Fruit fly (Drosophila melanogaster) whole organism, embryonic: ENCODE data around the gene Mink.

Source experiments
- ATbp ChIP-seq: fragments of 200-800 bp; sonication (Bioruptor generic); optimal IDR thresholded peaks from 2 replicates; lab custom pipeline; 2017; ENCODE audit warnings: missing biosample characterization, mild to moderate bottlenecking, missing genetic modification characterization, missing genetic modification reagents
- Atf6 ChIP-seq: fragments of 200-800 bp; sonication (Bioruptor generic); IDR thresholded peaks from 2 replicates; pipeline ENCODE4 v1.3.6; 2022; ENCODE audit warnings: missing biosample characterization, missing genetic modification characterization
- CG1024 ChIP-seq: fragments of 200-800 bp; sonication (Bioruptor generic); IDR thresholded peaks from 2 replicates; pipeline ENCODE4 v1.3.6; 2022; ENCODE audit warnings: missing biosample characterization, missing genetic modification characterization
- CG10462 ChIP-seq: fragments of 200-800 bp; sonication (Bioruptor generic); optimal IDR thresholded peaks from 2 replicates; lab custom pipeline; 2016; ENCODE audit warnings: missing biosample characterization, missing genetic modification characterization
- CG11504 ChIP-seq: fragments of 200-800 bp; sonication (Bioruptor generic); optimal IDR thresholded peaks from 3 replicates; lab custom pipeline; 2019; ENCODE audit warnings: missing biosample characterization, mild to moderate bottlenecking, missing genetic modification characterization, moderate library complexity
- CG12299 ChIP-seq: fragments of 200-800 bp; sonication (Bioruptor generic); optimal IDR thresholded peaks from 2 replicates; lab custom pipeline; 2018; ENCODE audit warnings: missing biosample characterization, mild to moderate bottlenecking, missing genetic modification characterization
- CG16815 ChIP-seq: fragments of 200-800 bp; sonication (Bioruptor generic); optimal IDR thresholded peaks from 3 replicates; lab custom pipeline; 2017; ENCODE audit warnings: missing biosample characterization, mild to moderate bottlenecking, missing genetic modification characterization
- CG17328 ChIP-seq: fragments of 200-800 bp; sonication (Bioruptor generic); IDR thresholded peaks from 2 replicates; pipeline ENCODE4 v1.3.6; 2022; ENCODE audit warnings: missing biosample characterization, missing genetic modification characterization
- CG18599 ChIP-seq: fragments of 200-800 bp; sonication (Bioruptor generic); optimal IDR thresholded peaks from 3 replicates; lab custom pipeline; 2017; ENCODE audit warnings: missing biosample characterization, missing genetic modification characterization, mild to moderate bottlenecking, moderate library complexity, missing genetic modification reagents
- CG30020 ChIP-seq: fragments of 200-800 bp; optimal IDR thresholded peaks from 2 replicates; lab custom pipeline; 2019; ENCODE audit warnings: missing biosample characterization, mild to moderate bottlenecking, missing genetic modification characterization, moderate library complexity
- CG34422 ChIP-seq: fragments of 200-800 bp; sonication (Bioruptor generic); IDR thresholded peaks from 3 replicates; pipeline ENCODE4 v1.3.6; 2022; ENCODE audit warnings: missing biosample characterization, missing genetic modification characterization
- CG3726 ChIP-seq: fragments of 200-800 bp; sonication (Bioruptor generic); IDR thresholded peaks from 3 replicates; pipeline ENCODE4, ENCODE4 v1.3.6; 2022; ENCODE audit warnings: missing biosample characterization, missing genetic modification characterization
- CG4707 ChIP-seq: fragments of 200-800 bp; sonication (Bioruptor generic); optimal IDR thresholded peaks from 2 replicates; lab custom pipeline; 2018; ENCODE audit warnings: missing biosample characterization, mild to moderate bottlenecking, missing genetic modification characterization, moderate library complexity
- CG8089 ChIP-seq: fragments of 200-800 bp; sonication (Bioruptor generic); optimal IDR thresholded peaks from 3 replicates; lab custom pipeline; 2016; ENCODE audit warnings: missing biosample characterization, missing genetic modification characterization
- CG8281 ChIP-seq: fragments of 200-800 bp; sonication (Bioruptor generic); optimal IDR thresholded peaks from 2 replicates; lab custom pipeline; 2018; ENCODE audit warnings: missing biosample characterization, mild to moderate bottlenecking, missing genetic modification characterization, moderate library complexity
- CG9215 ChIP-seq: fragments of 200-800 bp; sonication (Bioruptor generic); IDR thresholded peaks from 2 replicates; pipeline ENCODE4 v1.3.6; 2022; ENCODE audit warnings: missing biosample characterization, missing genetic modification characterization
- CG9797 ChIP-seq: fragments of 200-800 bp; sonication (Bioruptor generic); optimal IDR thresholded peaks from 3 replicates; lab custom pipeline; 2018; ENCODE audit warnings: missing biosample characterization, mild to moderate bottlenecking, missing genetic modification characterization
- CG9876 ChIP-seq: fragments of 200-800 bp; sonication (Bioruptor generic); optimal IDR thresholded peaks from 2 replicates; lab custom pipeline; 2016; ENCODE audit warnings: missing biosample characterization, missing genetic modification characterization
- Doc2 ChIP-seq: fragments of 200-800 bp; sonication (Bioruptor generic); IDR thresholded peaks from 2 replicates; pipeline ENCODE4 v1.3.6; 2022; ENCODE audit warnings: missing biosample characterization, missing genetic modification characterization
- HLH3B ChIP-seq: fragments of 200-800 bp; sonication (Bioruptor generic); IDR thresholded peaks from 2 replicates; pipeline ENCODE4 v1.3.6; 2022; ENCODE audit warnings: missing biosample characterization, missing genetic modification characterization
- HLH4C ChIP-seq: fragments of 200-800 bp; sonication (Bioruptor generic); IDR thresholded peaks from 3 replicates; pipeline ENCODE4 v1.3.6; 2022; ENCODE audit warnings: missing biosample characterization, missing genetic modification characterization; ENCODE audit not compliant: partially characterized antibody
- Hr51 ChIP-seq, 2 experiments: fragments of 200-800 bp; sonication (Bioruptor generic); optimal IDR thresholded peaks; 2 replicates in 1 of 2; 3 replicates in 1 of 2; lab custom pipeline; 2016 to 2018; ENCODE audit warnings: missing biosample characterization in 2 of 2, missing genetic modification characterization in 2 of 2, mild to moderate bottlenecking in 1 of 2, moderate library complexity in 1 of 2
- Hr78 ChIP-seq, 2 experiments: fragments of 200-800 bp in 1 of 2; fragments of >200 bp in 1 of 2; sonication (Bioruptor generic) in 1 of 2; optimal IDR thresholded peaks; 2 replicates each; lab custom pipeline; 2017 to 2019; ENCODE audit warnings: missing biosample characterization in 2 of 2, missing genetic modification characterization in 2 of 2, mild to moderate bottlenecking in 1 of 2, moderate library complexity in 1 of 2
- Mrtf ChIP-seq: fragments of 200-800 bp; sonication (Bioruptor generic); IDR thresholded peaks from 3 replicates; pipeline ENCODE4 v1.3.6; 2022; ENCODE audit warnings: missing biosample characterization, missing genetic modification characterization
- Opbp ChIP-seq: fragments of 200-800 bp; sonication (Bioruptor generic); IDR thresholded peaks from 3 replicates; pipeline ENCODE4 v1.3.6; 2022; ENCODE audit warnings: missing biosample characterization, missing genetic modification characterization; ENCODE audit not compliant: partially characterized antibody
- Ptx1 ChIP-seq: fragments of 200-800 bp; sonication (Bioruptor generic); IDR thresholded peaks from 2 replicates; pipeline ENCODE4 v1.3.6; 2022; ENCODE audit warnings: missing biosample characterization, missing genetic modification characterization
- Xrp1 ChIP-seq: fragments of 200-800 bp; sonication (Bioruptor generic); IDR thresholded peaks from 2 replicates; pipeline ENCODE4 v1.3.6; 2022; ENCODE audit warnings: missing biosample characterization, missing genetic modification characterization
- ac ChIP-seq: fragments of 200-800 bp; sonication (Bioruptor generic); optimal IDR thresholded peaks from 3 replicates; lab custom pipeline; 2017; ENCODE audit warnings: missing biosample characterization, mild to moderate bottlenecking, missing genetic modification characterization
- bcd ChIP-seq: fragments of 200-800 bp; sonication (Bioruptor generic); optimal IDR thresholded peaks from 2 replicates; lab custom pipeline; 2017; ENCODE audit warnings: missing biosample characterization, mild to moderate bottlenecking, missing genetic modification characterization
- bigmax ChIP-seq: fragments of 200-800 bp; sonication (Bioruptor generic); optimal IDR thresholded peaks from 2 replicates; lab custom pipeline; 2018; ENCODE audit warnings: missing biosample characterization, mild to moderate bottlenecking, missing genetic modification characterization
- br ChIP-seq: fragments of >200 bp; optimal IDR thresholded peaks from 2 replicates; lab custom pipeline; 2017
- chinmo ChIP-seq: fragments of 200-800 bp; sonication (Bioruptor generic); IDR thresholded peaks from 4 replicates; pipeline ENCODE4 v1.3.6; 2022; ENCODE audit warnings: missing biosample characterization, missing genetic modification characterization; ENCODE audit not compliant: partially characterized antibody
- chn ChIP-seq: fragments of 200-800 bp; sonication (Bioruptor generic); optimal IDR thresholded peaks from 2 replicates; lab custom pipeline; 2016; ENCODE audit warnings: missing biosample characterization, missing genetic modification characterization
- eve ChIP-seq, 2 experiments: fragments of >200 bp; optimal IDR thresholded peaks; 2 replicates each; lab custom pipeline; 2017; ENCODE audit warnings: missing biosample characterization in 2 of 2, missing genetic modification characterization in 2 of 2
- eyg ChIP-seq: fragments of 200-800 bp; sonication (Bioruptor generic); optimal IDR thresholded peaks from 3 replicates; lab custom pipeline; 2016; ENCODE audit warnings: missing biosample characterization, missing genetic modification characterization
- fru ChIP-seq: fragments of >200 bp; optimal IDR thresholded peaks from 2 replicates; lab custom pipeline; 2017
- gfzf ChIP-seq: fragments of 200-800 bp; sonication (Bioruptor generic); optimal IDR thresholded peaks from 2 replicates; lab custom pipeline; 2016; ENCODE audit warnings: missing biosample characterization, mild to moderate bottlenecking, missing genetic modification characterization, moderate library complexity
- insv ChIP-seq, 2 experiments: fragments of 200-800 bp; sonication (Bioruptor generic); optimal IDR thresholded peaks; 3 replicates each; lab custom pipeline; 2016 to 2018; ENCODE audit warnings: missing biosample characterization in 2 of 2, missing genetic modification characterization in 2 of 2
- jumu ChIP-seq: fragments of 200-800 bp; sonication (Bioruptor generic); optimal IDR thresholded peaks from 3 replicates; lab custom pipeline; 2016; ENCODE audit warnings: missing biosample characterization, missing genetic modification characterization
- lola ChIP-seq, 3 experiments: fragments of >200 bp in 2 of 3; fragments of 200-800 bp in 1 of 3; sonication (Bioruptor generic) in 1 of 3; optimal IDR thresholded peaks; 2 replicates each; lab custom pipeline; 2017 to 2019; ENCODE audit warnings: missing biosample characterization in 3 of 3, missing genetic modification characterization in 3 of 3, mild to moderate bottlenecking in 1 of 3, moderate library complexity in 1 of 3
- oc ChIP-seq: fragments of 200-800 bp; sonication (Bioruptor generic); optimal IDR thresholded peaks from 2 replicates; lab custom pipeline; 2018; ENCODE audit warnings: missing biosample characterization, mild to moderate bottlenecking, missing genetic modification characterization, moderate library complexity
- org-1 ChIP-seq: fragments of 200-800 bp; sonication (Bioruptor generic); optimal IDR thresholded peaks from 2 replicates; lab custom pipeline; 2017; ENCODE audit warnings: missing biosample characterization, missing genetic modification characterization
- peb ChIP-seq: fragments of 200-800 bp; sonication (Bioruptor generic); IDR thresholded peaks from 2 replicates; pipeline ENCODE4 v1.3.6; 2022; ENCODE audit warnings: missing biosample characterization, missing genetic modification characterization
- ro ChIP-seq: fragments of 200-800 bp; sonication (Bioruptor generic); IDR thresholded peaks from 2 replicates; pipeline ENCODE4 v1.3.6; 2022; ENCODE audit warnings: missing biosample characterization, missing genetic modification characterization
- sc ChIP-seq, 3 experiments: fragments of >200 bp in 2 of 3; fragments of 200-800 bp in 1 of 3; sonication (Bioruptor generic) in 1 of 3; optimal IDR thresholded peaks; 2 replicates in 2 of 3; 3 replicates in 1 of 3; lab custom pipeline; 2017; ENCODE audit warnings: mild to moderate bottlenecking in 1 of 3, missing biosample characterization in 1 of 3, missing genetic modification characterization in 1 of 3, missing genetic modification reagents in 1 of 3
- sob ChIP-seq: fragments of 200-800 bp; sonication (Bioruptor generic); IDR thresholded peaks from 2 replicates; pipeline ENCODE4 v1.3.6; 2022; ENCODE audit warnings: missing biosample characterization, missing genetic modification characterization
- wor ChIP-seq: fragments of 200-800 bp; sonication (Bioruptor generic); IDR thresholded peaks from 2 replicates; pipeline ENCODE4 v1.3.6; 2022; ENCODE audit warnings: missing biosample characterization, missing genetic modification characterization
- z ChIP-seq: fragments of 200-800 bp; sonication (Bioruptor generic); IDR thresholded peaks from 3 replicates; pipeline ENCODE4 v1.3.6; 2022; ENCODE audit warnings: missing biosample characterization, missing genetic modification characterization

The Mink gene

DNA sequence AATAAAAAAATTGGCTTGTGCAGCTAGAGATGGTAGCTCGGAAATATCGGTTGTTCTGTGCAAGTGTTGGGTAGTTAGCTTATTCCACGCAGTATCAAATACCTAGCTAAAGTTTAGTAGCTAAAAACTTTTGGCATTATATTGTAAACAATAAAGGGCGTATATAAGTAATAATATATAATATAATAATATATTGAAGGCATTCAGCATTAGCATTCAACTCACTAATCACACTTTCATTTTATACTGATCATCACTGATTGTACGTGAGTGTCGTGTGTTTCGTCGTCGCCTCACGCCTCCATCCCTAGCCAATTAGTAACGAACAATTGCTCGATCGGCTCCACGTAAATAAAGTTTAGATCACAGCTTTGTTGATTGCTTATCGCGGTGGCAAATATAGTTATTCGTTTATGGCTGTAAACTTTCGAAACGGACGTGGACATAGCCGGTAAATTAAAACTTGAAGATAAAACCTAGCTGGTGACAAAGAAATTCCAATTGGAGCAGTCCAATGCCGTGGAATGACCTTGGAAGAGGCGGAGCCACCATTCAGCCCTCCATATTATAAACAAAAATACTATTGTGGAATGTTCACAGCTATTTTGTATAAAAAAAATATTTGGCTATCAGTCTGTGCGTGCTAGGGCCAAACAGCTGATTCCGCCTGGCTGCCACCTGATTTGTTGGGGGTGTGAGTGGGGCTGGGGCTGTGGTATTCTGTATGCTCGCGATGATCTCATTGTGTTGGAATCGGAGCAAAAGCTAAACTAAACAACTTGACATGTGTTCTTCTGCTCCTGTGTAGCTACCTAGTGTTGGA lies 4.2 kb upstream of the Mink start, which contains the start of the genes PIG-S, sud1 and CG11168 (continued):
- TF ChIP-seq CG3726 (GFP tag; lab: Robert Waterston, UW), result peak; percentile 32; the same call in 1 of the 3 replicates
- no peak for TF ChIP-seq Hr78 (GFP tag; optimal IDR thresholded peaks at IDR 0.05; lab: Kevin White, UChicago)
- no peak for TF ChIP-seq ac
- no peak for TF ChIP-seq eyg (GFP tag; lab: Kevin White, UChicago)
- no peak for TF ChIP-seq CG30020 (tag; lab: Kevin White, UChicago)
- no peak for TF ChIP-seq chn (GFP tag; lab: Kevin White, UChicago)
- TF ChIP-seq Opbp, result peak; percentile 79
- TF ChIP-seq ATbp (GFP tag; lab: Kevin White, UChicago), result peak; percentile 28
- peak; percentile 80 for TF ChIP-seq Ptx1
- no peak for TF ChIP-seq Mrtf (GFP tag; lab: Robert Waterston, UW)
- peak; percentile 50 for TF ChIP-seq CG17328 (GFP tag; lab: Robert Waterston, UW)
- peak; percentile 38; the same call in 1 of the 2 replicates for TF ChIP-seq peb
- TF ChIP-seq CG12299 (tag; lab: Kevin White, UChicago), result no peak
- TF ChIP-seq CG10462 (GFP tag; lab: Kevin White, UChicago), result no peak
- TF ChIP-seq CG8281 (tag; lab: Kevin White, UChicago), result no peak
- TF ChIP-seq CG16815 (GFP tag; lab: Kevin White, UChicago), result peak; percentile 54
- no peak for TF ChIP-seq CG18599
- TF ChIP-seq Xrp1 (GFP tag; lab: Robert Waterston, UW), result peak; percentile 68
- no peak for TF ChIP-seq fru
- no peak for TF ChIP-seq CG9876 (GFP tag; lab: Kevin White, UChicago)
- peak; percentile 49; the same call in 1 of the 2 replicates for TF ChIP-seq HLH3B (GFP tag; lab: Robert Waterston, UW)
- no peak for TF ChIP-seq bigmax (GFP tag; lab: Kevin White, UChicago)
- TF ChIP-seq br (lab: Kevin White, UChicago), result no peak
- TF ChIP-seq Hr51 (GFP tag; optimal IDR thresholded peaks at IDR 0.05; lab: Kevin White, UChicago), result peak in 1 of 2 experiments; percentile 46
- TF ChIP-seq insv (GFP tag; optimal IDR thresholded peaks at IDR 0.05; lab: Kevin White, UChicago), result peak in 1 of 2 experiments; percentile 80
- no peak for TF ChIP-seq org-1 (GFP tag; lab: Kevin White, UChicago)
- no peak for TF ChIP-seq Doc2 (GFP tag; lab: Robert Waterston, UW)
- peak in 1 of 3 experiments; percentile 67 for TF ChIP-seq lola (GFP tag; optimal IDR thresholded peaks at IDR 0.05; lab: Kevin White, UChicago)
- no peak for TF ChIP-seq sc (optimal IDR thresholded peaks at IDR 0.05; lab: Kevin White, UChicago)
- TF ChIP-seq sc (GFP tag; optimal IDR thresholded peaks at IDR 0.05; lab: Kevin White, UChicago), result no peak
- peak; percentile 31; the same call in 1 of the 2 replicates for TF ChIP-seq ro (GFP tag; lab: Robert Waterston, UW)
- TF ChIP-seq CG11504 (tag; lab: Kevin White, UChicago), result no peak
- peak; percentile 65; the same call in 1 of the 2 replicates for TF ChIP-seq sob
- peak; percentile 20 for TF ChIP-seq CG9797
- no peak for TF ChIP-seq jumu (GFP tag; lab: Kevin White, UChicago)
- TF ChIP-seq HLH4C (GFP tag; lab: Robert Waterston, UW), result peak; percentile 89
- TF ChIP-seq CG1024 (GFP tag; lab: Robert Waterston, UW), result no peak
- no peak for TF ChIP-seq oc
- TF ChIP-seq gfzf, result peak; percentile 1
- no peak for TF ChIP-seq CG8089 (GFP tag; lab: Kevin White, UChicago)
- TF ChIP-seq CG4707, result no peak
- TF ChIP-seq eve (GFP tag; optimal IDR thresholded peaks at IDR 0.05; lab: Kevin White, UChicago), result no peak
- peak; percentile 59 for TF ChIP-seq bcd (GFP tag; lab: Kevin White, UChicago)
- peak; percentile 85; the same call in 2 of the 4 replicates for TF ChIP-seq chinmo
- no peak for TF ChIP-seq z (GFP tag; lab: Robert Waterston, UW)
- peak; percentile 75; the same call in 2 of the 3 replicates for TF ChIP-seq CG34422 (GFP tag; lab: Robert Waterston, UW)
- TF ChIP-seq CG9215 (GFP tag; lab: Robert Waterston, UW), result peak; percentile 69
- TF ChIP-seq Atf6 (GFP tag; lab: Robert Waterston, UW), result peak; percentile 35; the same call in 1 of the 2 replicates
- no peak for TF ChIP-seq wor (GFP tag; lab: Robert Waterston, UW)
